Worm (Caenorhabditis elegans) whole organism, midembryonic: ENCODE measurements around the gene srw-43.

Experiments used
- T22C8.4 ChIP-seq: fragments of 200-800 bp; sonication (Bioruptor generic); IDR thresholded peaks from 2 replicates; pipeline ENCODE4 v1.3.6; 2022; ENCODE audit warnings: missing genetic modification characterization, missing compliant biosample characterization
- cog-1 ChIP-seq: sonication (generic microtip); optimal IDR thresholded peaks from 2 replicates; lab custom pipeline; 2016; ENCODE audit warnings: missing genetic modification characterization, missing compliant biosample characterization
- flt-1 ChIP-seq: fragments of 200-800 bp; sonication (Bioruptor generic); IDR thresholded peaks from 2 replicates; pipeline ENCODE4 v1.3.6; 2022; ENCODE audit warnings: missing genetic modification characterization, missing compliant biosample characterization
- klf-2 ChIP-seq: fragments of 200-800 bp; sonication (Bioruptor generic); conservative IDR thresholded peaks from 2 replicates; pipeline ENCODE4 v1.3.6; 2022; ENCODE audit warnings: missing genetic modification reagents, missing genetic modification characterization, missing compliant biosample characterization
- med-1 ChIP-seq: sonication (generic microtip); optimal IDR thresholded peaks from 2 replicates; lab custom pipeline; 2017; ENCODE audit warnings: missing genetic modification characterization, mild to moderate bottlenecking, missing compliant biosample characterization, antibody characterized with exemption, missing genetic modification reagents; ENCODE audit not compliant: insufficient read depth
- tab-1 ChIP-seq: fragments of 200-800 bp; sonication (Bioruptor generic); IDR thresholded peaks from 2 replicates; pipeline ENCODE4 v1.3.6; 2022; ENCODE audit warnings: missing genetic modification characterization, missing compliant biosample characterization
- ztf-29 ChIP-seq: fragments of 200-800 bp; sonication (Bioruptor generic); IDR thresholded peaks from 2 replicates; pipeline ENCODE4 v1.3.6; 2022; ENCODE audit warnings: missing genetic modification reagents, missing genetic modification characterization, missing compliant biosample characterization

ce11 chrV:16666647-16667046 lies 19.2 kb upstream of the srw-43 start, which contains the start of gene F14F8.14:
- TF ChIP-seq flt-1, result no peak
- no peak for TF ChIP-seq cog-1 (tag; lab: Kevin White, UChicago)
- no peak for TF ChIP-seq med-1 (GFP tag; lab: Kevin White, UChicago)
- TF ChIP-seq tab-1 (GFP tag; lab: Robert Waterston, UW), result no peak
- TF ChIP-seq T22C8.4, result no peak
- TF ChIP-seq klf-2 (GFP tag; lab: Robert Waterston, UW), result no peak
- no peak for TF ChIP-seq ztf-29 (GFP tag; lab: Robert Waterston, UW)
